Worm (Caenorhabditis elegans) whole organism, young adult: ENCODE measurements around the gene ilys-1.

ENCODE experiments used
- Y56A3A.18 ChIP-seq: fragments of 200-800 bp; sonication (Bioruptor generic); IDR thresholded peaks from 2 replicates; pipeline ENCODE4 v1.3.6; 2022; ENCODE audit warnings: missing genetic modification reagents, missing genetic modification characterization, missing compliant biosample characterization
- dpl-1 ChIP-seq: fragments of 150-350 bp; optimal IDR thresholded peaks from 2 replicates; lab custom pipeline; 2014; ENCODE audit warnings: missing biosample characterization, missing genetic modification reagents, missing genetic modification characterization
- ekl-4 ChIP-seq: fragments of 200-800 bp; sonication (Bioruptor generic); IDR thresholded peaks from 2 replicates; pipeline ENCODE4 v1.3.6; 2022; ENCODE audit warnings: missing genetic modification reagents, missing genetic modification characterization, missing compliant biosample characterization
- gei-17 ChIP-seq: fragments of 200-800 bp; sonication (Bioruptor generic); optimal IDR thresholded peaks from 2 replicates; lab custom pipeline; 2018; ENCODE audit warnings: mild to moderate bottlenecking, missing genetic modification characterization, missing compliant biosample characterization
- hmg-20 ChIP-seq: fragments of 200-800 bp; sonication (Bioruptor generic); IDR thresholded peaks from 2 replicates; pipeline ENCODE4 v1.3.6; 2022; ENCODE audit warnings: missing genetic modification reagents, missing genetic modification characterization, missing compliant biosample characterization
- lsl-1 ChIP-seq: fragments of 200-800 bp; sonication (Bioruptor generic); optimal IDR thresholded peaks from 2 replicates; lab custom pipeline; 2018; ENCODE audit warnings: mild to moderate bottlenecking, missing genetic modification characterization, moderate library complexity, missing compliant biosample characterization
- mel-28 ChIP-seq: sonication (generic microtip); optimal IDR thresholded peaks from 2 replicates; lab custom pipeline; 2016; ENCODE audit warnings: borderline replicate concordance, mild to moderate bottlenecking, missing genetic modification characterization, missing compliant biosample characterization
- snpc-1.1 ChIP-seq: sonication (generic microtip); optimal IDR thresholded peaks from 2 replicates; lab custom pipeline; 2017; ENCODE audit warnings: missing genetic modification characterization, mild to moderate bottlenecking, missing compliant biosample characterization, antibody characterized with exemption, moderate library complexity, missing genotype, missing genetic modification reagents; ENCODE audit not compliant: insufficient read depth
- unc-130 ChIP-seq: sonication (generic microtip); optimal IDR thresholded peaks from 2 replicates; lab custom pipeline; 2016; ENCODE audit warnings: missing genetic modification reagents, missing genetic modification characterization, missing compliant biosample characterization
- xnd-1 ChIP-seq: sonication (generic microtip); optimal IDR thresholded peaks from 2 replicates; lab custom pipeline; 2016; ENCODE audit warnings: missing genotype, missing genetic modification reagents, missing genetic modification characterization, missing compliant biosample characterization
- ztf-18 ChIP-seq: sonication (generic microtip); optimal IDR thresholded peaks from 2 replicates; lab custom pipeline; 2016; ENCODE audit warnings: missing genotype, mild to moderate bottlenecking, missing genetic modification characterization, missing compliant biosample characterization
- ztf-6 ChIP-seq: fragments of 200-800 bp; sonication (Bioruptor generic); IDR thresholded peaks from 2 replicates; pipeline ENCODE4 v1.3.6; 2022; ENCODE audit warnings: missing genetic modification reagents, missing genetic modification characterization, missing compliant biosample characterization

ce11 chrIV:2488520-2488919 lies 18.3 kb downstream of the ilys-1 start, which contains the start of gene Y69A2AR.19:
- TF ChIP-seq gei-17 (no peak), unc-130 (no peak), hmg-20 (no peak), ekl-4 (GFP tag; lab: Robert Waterston, UW) (no peak), lsl-1 (GFP tag; lab: Kevin White, UChicago) (no peak), mel-28 (tag; lab: Kevin White, UChicago) (no peak), snpc-1.1 (no peak), xnd-1 (no peak), ztf-18 (no peak), ztf-6 (no peak), Y56A3A.18 (no peak), dpl-1 (no peak)
